Worm (Caenorhabditis elegans) whole organism, L4 larva: ENCODE data around the gene F43G6.7.

Source experiments
- D1046.2 ChIP-seq: fragments of 200-800 bp; sonication (Bioruptor generic); IDR thresholded peaks from 2 replicates; pipeline ENCODE4 v1.3.6; 2022; ENCODE audit warnings: missing genetic modification characterization, missing compliant biosample characterization
- F49E8.2 ChIP-seq: sonication (generic microtip); optimal IDR thresholded peaks from 2 replicates; lab custom pipeline; 2016; ENCODE audit warnings: missing compliant biosample characterization, mild to moderate bottlenecking, missing genetic modification characterization, borderline replicate concordance
- R02D3.7 ChIP-seq: fragments of 150-350 bp; sonication (generic microtip); optimal IDR thresholded peaks from 3 replicates; lab custom pipeline; 2014; ENCODE audit warnings: missing biosample characterization, missing genetic modification characterization
- T26A8.4 ChIP-seq: fragments of 200-800 bp; sonication (Bioruptor generic); IDR thresholded peaks from 2 replicates; pipeline ENCODE4 v1.3.6; 2022; ENCODE audit warnings: missing genetic modification characterization, missing compliant biosample characterization
- Y105C5A.15 ChIP-seq: fragments of 200-800 bp; sonication (Bioruptor generic); IDR thresholded peaks from 2 replicates; pipeline ENCODE4 v1.3.6; 2022; ENCODE audit warnings: missing genetic modification characterization, missing compliant biosample characterization
- Y48G9A.11 ChIP-seq: fragments of 200-800 bp; sonication (Bioruptor generic); IDR thresholded peaks from 2 replicates; pipeline ENCODE4 v1.3.6; 2022; ENCODE audit warnings: missing genetic modification reagents, missing genetic modification characterization, missing compliant biosample characterization
- ceh-28 ChIP-seq: fragments of 150-350 bp; optimal IDR thresholded peaks from 2 replicates; lab custom pipeline; 2014; ENCODE audit warnings: missing biosample characterization, missing genetic modification reagents, missing genetic modification characterization
- ceh-32 ChIP-seq: sonication (generic microtip); optimal IDR thresholded peaks from 2 replicates; lab custom pipeline; 2016; ENCODE audit warnings: mild to moderate bottlenecking, missing genetic modification characterization, missing compliant biosample characterization; ENCODE audit not compliant: poor library complexity
- ceh-44 ChIP-seq: fragments of 200-800 bp; sonication (Bioruptor generic); IDR thresholded peaks from 2 replicates; pipeline ENCODE4 v1.3.6; 2022; ENCODE audit warnings: missing genetic modification reagents, missing genetic modification characterization, missing compliant biosample characterization
- cey-2 ChIP-seq: sonication (generic microtip); optimal IDR thresholded peaks from 3 replicates; lab custom pipeline; 2017; ENCODE audit warnings: missing genetic modification characterization, mild to moderate bottlenecking, missing compliant biosample characterization, antibody characterized with exemption, borderline replicate concordance; ENCODE audit not compliant: insufficient read depth
- daf-16 ChIP-seq, 3 experiments: sonication (generic microtip); optimal IDR thresholded peaks; 2 replicates each; lab custom pipeline; 2016 to 2017; ENCODE audit warnings: missing genetic modification characterization in 3 of 3, missing genetic modification reagents in 3 of 3, mild to moderate bottlenecking in 2 of 3, missing compliant biosample characterization in 2 of 3, missing biosample characterization in 1 of 3, moderate library complexity in 1 of 3
- daf-19 ChIP-seq: fragments of 200-800 bp; sonication (Bioruptor generic); conservative IDR thresholded peaks from 2 replicates; pipeline ENCODE4 v1.3.6; 2022; ENCODE audit warnings: missing genetic modification characterization, missing compliant biosample characterization
- dmd-6 ChIP-seq: fragments of 200-800 bp; sonication (Bioruptor generic); IDR thresholded peaks from 2 replicates; pipeline ENCODE4 v1.3.6; 2022; ENCODE audit warnings: missing genetic modification reagents, missing genetic modification characterization, missing compliant biosample characterization
- dmd-8 ChIP-seq: fragments of 200-800 bp; sonication (Bioruptor generic); IDR thresholded peaks from 2 replicates; pipeline ENCODE4 v1.3.6; 2022; ENCODE audit warnings: missing genetic modification characterization, missing compliant biosample characterization
- duxl-1 ChIP-seq: sonication (generic microtip); optimal IDR thresholded peaks from 2 replicates; lab custom pipeline; 2016; ENCODE audit warnings: mild to moderate bottlenecking, missing genetic modification characterization, moderate library complexity, missing compliant biosample characterization; ENCODE audit not compliant: poor library complexity
- dve-1 ChIP-seq: sonication (generic microtip); optimal IDR thresholded peaks from 2 replicates; lab custom pipeline; 2017; ENCODE audit warnings: antibody characterized with exemption, mild to moderate bottlenecking, missing genetic modification characterization, missing compliant biosample characterization; ENCODE audit not compliant: insufficient read depth
- egl-43 ChIP-seq: fragments of 200-800 bp; sonication (Bioruptor generic); IDR thresholded peaks from 2 replicates; pipeline ENCODE4 v1.3.6; 2022; ENCODE audit warnings: missing genetic modification reagents, missing genetic modification characterization, missing compliant biosample characterization
- hif-1 ChIP-seq, 2 experiments: sonication (generic microtip); optimal IDR thresholded peaks; 2 replicates each; lab custom pipeline; 2016 to 2017; ENCODE audit warnings: missing compliant biosample characterization in 2 of 2, missing genetic modification characterization in 2 of 2, missing genetic modification reagents in 2 of 2, missing genotype in 2 of 2, mild to moderate bottlenecking in 1 of 2
- hmg-1.1 ChIP-seq: fragments of 200-800 bp; sonication (Bioruptor generic); IDR thresholded peaks from 2 replicates; pipeline ENCODE4 v1.3.6; 2022; ENCODE audit warnings: missing genetic modification reagents, missing genetic modification characterization, missing compliant biosample characterization
- lin-29 ChIP-seq: fragments of 200-800 bp; sonication (Bioruptor generic); IDR thresholded peaks from 2 replicates; pipeline ENCODE4 v1.3.6; 2022; ENCODE audit warnings: missing genetic modification reagents, missing genetic modification characterization, missing compliant biosample characterization
- lin-38 ChIP-seq: fragments of 200-800 bp; sonication (Bioruptor generic); IDR thresholded peaks from 2 replicates; pipeline ENCODE4 v1.3.6; 2022; ENCODE audit warnings: missing genetic modification reagents, missing genetic modification characterization, missing compliant biosample characterization
- lir-3 ChIP-seq: sonication (generic microtip); optimal IDR thresholded peaks from 2 replicates; lab custom pipeline; 2016; ENCODE audit warnings: mild to moderate bottlenecking, missing genetic modification characterization, missing compliant biosample characterization
- lsy-2 ChIP-seq, 2 experiments: fragments of 150-350 bp in 1 of 2; sonication (generic microtip) in 1 of 2; optimal IDR thresholded peaks; 2 replicates each; lab custom pipeline; 2014 to 2017; ENCODE audit warnings: missing biosample characterization in 2 of 2, missing genetic modification characterization in 2 of 2
- madf-5 ChIP-seq, 2 experiments: fragments of 200-800 bp; sonication (Bioruptor generic); IDR thresholded peaks; 2 replicates each; pipeline ENCODE4 v1.3.6; 2022; ENCODE audit warnings: missing compliant biosample characterization in 2 of 2, missing genetic modification characterization in 2 of 2
- mdt-29 ChIP-seq: fragments of 200-800 bp; sonication (Bioruptor generic); IDR thresholded peaks from 2 replicates; pipeline ENCODE4 v1.3.6; 2022; ENCODE audit warnings: missing genetic modification reagents, missing genetic modification characterization, missing compliant biosample characterization
- mep-1 ChIP-seq: fragments of 150-350 bp; sonication (generic microtip); optimal IDR thresholded peaks from 3 replicates; lab custom pipeline; 2014; ENCODE audit warnings: missing biosample characterization, missing genetic modification characterization
- mes-2 ChIP-seq: sonication (generic microtip); optimal IDR thresholded peaks from 2 replicates; lab custom pipeline; 2016; ENCODE audit warnings: missing genotype, mild to moderate bottlenecking, missing genetic modification characterization, missing compliant biosample characterization; ENCODE audit not compliant: poor library complexity, severe bottlenecking
- mxl-3 ChIP-seq: fragments of 200-800 bp; sonication (Bioruptor generic); optimal IDR thresholded peaks from 2 replicates; lab custom pipeline; 2018; ENCODE audit warnings: mild to moderate bottlenecking, missing genetic modification characterization, missing compliant biosample characterization
- nhr-111 ChIP-seq: fragments of 200-800 bp; sonication (Bioruptor generic); optimal IDR thresholded peaks from 2 replicates; lab custom pipeline; 2018; ENCODE audit warnings: mild to moderate bottlenecking, missing genetic modification characterization, missing compliant biosample characterization
- nhr-237 ChIP-seq: sonication (generic microtip); optimal IDR thresholded peaks from 2 replicates; lab custom pipeline; 2017; ENCODE audit warnings: missing biosample characterization, missing genetic modification characterization
- nhr-48 ChIP-seq: sonication (generic microtip); optimal IDR thresholded peaks from 2 replicates; lab custom pipeline; 2016; ENCODE audit warnings: mild to moderate bottlenecking, missing genetic modification characterization, missing compliant biosample characterization
- nhr-6 ChIP-seq: fragments of 150-350 bp; optimal IDR thresholded peaks from 2 replicates; lab custom pipeline; 2014; ENCODE audit warnings: missing biosample characterization, missing genetic modification characterization
- nhr-76 ChIP-seq: fragments of 150-350 bp; optimal IDR thresholded peaks from 2 replicates; lab custom pipeline; 2014; ENCODE audit warnings: missing biosample characterization, missing genetic modification characterization
- nhr-77 ChIP-seq: fragments of 150-350 bp; optimal IDR thresholded peaks from 2 replicates; lab custom pipeline; 2014; ENCODE audit warnings: missing biosample characterization, missing genetic modification characterization
- php-3 ChIP-seq: fragments of 200-800 bp; sonication (Bioruptor generic); IDR thresholded peaks from 2 replicates; pipeline ENCODE4 v1.3.6; 2022; ENCODE audit warnings: missing genetic modification reagents, missing genetic modification characterization, missing compliant biosample characterization
- sdz-12 ChIP-seq: fragments of 200-800 bp; sonication (Bioruptor generic); optimal IDR thresholded peaks from 2 replicates; lab custom pipeline; 2018; ENCODE audit warnings: mild to moderate bottlenecking, missing genetic modification characterization, missing compliant biosample characterization
- set-16 ChIP-seq: fragments of 200-800 bp; sonication (Bioruptor generic); IDR thresholded peaks from 2 replicates; pipeline ENCODE4 v1.3.6; 2022; ENCODE audit warnings: missing genetic modification reagents, missing genetic modification characterization, missing compliant biosample characterization
- snpc-1.2 ChIP-seq: fragments of 200-800 bp; sonication (Bioruptor generic); IDR thresholded peaks from 2 replicates; pipeline ENCODE4 v1.3.6; 2022; ENCODE audit warnings: missing genetic modification reagents, missing genetic modification characterization, missing compliant biosample characterization
- spr-1 ChIP-seq: sonication (generic microtip); optimal IDR thresholded peaks from 2 replicates; lab custom pipeline; 2016; ENCODE audit warnings: mild to moderate bottlenecking, missing genetic modification characterization, missing compliant biosample characterization
- spr-3 ChIP-seq: fragments of 200-800 bp; sonication (Bioruptor generic); optimal IDR thresholded peaks from 2 replicates; lab custom pipeline; 2018; ENCODE audit warnings: mild to moderate bottlenecking, missing genetic modification characterization, missing compliant biosample characterization
- unc-130 ChIP-seq: sonication (generic microtip); optimal IDR thresholded peaks from 2 replicates; lab custom pipeline; 2016; ENCODE audit warnings: missing genetic modification reagents, missing genetic modification characterization, missing compliant biosample characterization
- vab-7 ChIP-seq: fragments of 200-800 bp; sonication (Bioruptor generic); IDR thresholded peaks from 2 replicates; pipeline ENCODE4 v1.3.6; 2022; ENCODE audit warnings: missing genetic modification reagents, missing genetic modification characterization, missing compliant biosample characterization
- zag-1 ChIP-seq: fragments of 150-350 bp; optimal IDR thresholded peaks from 2 replicates; lab custom pipeline; 2014; ENCODE audit warnings: missing biosample characterization, missing genetic modification characterization
- zfp-3 ChIP-seq: fragments of 200-800 bp; sonication (Bioruptor generic); conservative IDR thresholded peaks from 2 replicates; pipeline ENCODE4 v1.3.6; 2022; ENCODE audit warnings: missing genetic modification reagents, missing genetic modification characterization, missing compliant biosample characterization
- ztf-7 ChIP-seq: fragments of 150-350 bp; optimal IDR thresholded peaks from 2 replicates; lab custom pipeline; 2014; ENCODE audit warnings: missing biosample characterization, missing genetic modification characterization

Gene F43G6.7

DNA sequence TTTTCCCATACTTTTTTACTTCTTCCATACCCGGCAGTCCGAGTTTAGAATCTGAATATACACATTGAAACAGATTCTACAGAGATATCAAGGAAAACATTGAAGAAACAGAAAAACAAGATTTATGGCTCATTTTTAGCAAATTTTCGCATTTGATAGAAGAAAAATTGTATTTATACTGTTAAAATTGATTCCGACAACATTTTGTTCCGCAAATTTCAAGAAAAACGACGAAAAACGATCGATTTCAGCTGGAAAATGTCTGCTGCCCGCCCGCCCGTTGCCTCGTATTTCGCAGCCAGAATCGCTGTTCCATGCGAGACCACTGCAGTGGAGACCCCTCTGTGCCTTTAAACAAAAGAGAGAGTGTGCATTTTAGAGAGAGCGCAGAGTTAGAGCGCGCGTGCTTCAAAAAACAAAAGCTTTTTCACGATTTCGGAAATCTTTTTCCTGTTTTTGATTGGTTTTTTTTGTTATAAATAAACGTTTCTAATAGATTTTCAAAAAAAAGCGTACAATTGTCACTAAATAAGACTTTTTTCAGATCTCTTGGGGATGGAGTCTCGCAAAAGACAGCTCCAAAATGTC, 32.6 kb upstream of the F43G6.7 start, which contains the start of the genes patr-1 and dna-2 (continued):
- no peak for TF ChIP-seq lir-3
- TF ChIP-seq D1046.2 (GFP tag; lab: Robert Waterston, UW), result no peak
- TF ChIP-seq ceh-32 (tag; lab: Kevin White, UChicago), result no peak
- 0 out of 2 replicates have a peak, but pooled peaks have one; percentile 30 for TF ChIP-seq zfp-3 (GFP tag; lab: Robert Waterston, UW)
- TF ChIP-seq R02D3.7 (tag; lab: Kevin White, UChicago), result no peak
- TF ChIP-seq nhr-6 (tag; lab: Kevin White, UChicago), result peak; percentile 70
- TF ChIP-seq daf-19 (GFP tag; lab: Robert Waterston, UW), result no peak
- no peak for TF ChIP-seq Y105C5A.15 (GFP tag; lab: Robert Waterston, UW)
- TF ChIP-seq T26A8.4 (GFP tag; lab: Robert Waterston, UW), result no peak
- TF ChIP-seq snpc-1.2 (GFP tag; lab: Robert Waterston, UW), result no peak
- TF ChIP-seq php-3, result no peak
- peak; percentile 37 for TF ChIP-seq unc-130 (GFP tag; lab: Kevin White, UChicago)
- no peak for TF ChIP-seq nhr-77 (tag; lab: Kevin White, UChicago)
- no peak for TF ChIP-seq egl-43 (GFP tag; lab: Robert Waterston, UW)
- TF ChIP-seq ceh-44 (GFP tag; lab: Robert Waterston, UW), result 0 out of 2 replicates have a peak, but pooled peaks have one; percentile 59
- no peak for TF ChIP-seq ztf-7
- TF ChIP-seq hif-1 (tag; optimal IDR thresholded peaks at IDR 0.05; lab: Kevin White, UChicago), result peak in 1 of 2 experiments; percentile 32
- no peak for TF ChIP-seq nhr-237
- peak; percentile 37 for TF ChIP-seq dve-1
- TF ChIP-seq nhr-111 (GFP tag; lab: Kevin White, UChicago), result no peak
- TF ChIP-seq lin-29 (GFP tag; lab: Robert Waterston, UW), result no peak
- peak; percentile 64; the same call in 1 of the 2 replicates for TF ChIP-seq hmg-1.1 (GFP tag; lab: Robert Waterston, UW)

DNA sequence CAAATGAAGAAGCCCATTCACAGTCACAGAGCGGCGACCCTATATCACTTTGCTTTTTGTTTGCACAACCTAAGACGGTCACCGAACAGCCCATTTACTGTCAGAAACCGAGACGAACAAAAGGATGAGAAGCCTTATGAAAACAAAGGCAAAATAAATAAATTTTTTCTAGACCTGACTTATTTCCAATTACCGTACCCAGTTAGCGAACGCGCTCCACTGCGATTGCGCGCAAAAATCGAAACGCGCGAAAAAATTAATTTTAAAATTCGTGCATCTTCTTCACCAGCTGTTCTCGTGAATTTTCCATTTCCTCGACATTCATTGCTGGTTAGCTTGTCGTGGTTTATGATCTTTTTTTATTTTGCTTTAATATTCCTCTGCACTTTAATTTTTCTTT, 28.1 kb upstream of the F43G6.7 start, which contains the start of gene F43G6.16:
Gene F43G6.16 (minus strand): TSS at position 141 of the 400 bp plus-strand sequence.
- TF ChIP-seq nhr-6 (tag; lab: Kevin White, UChicago), result no peak
- TF ChIP-seq mdt-29 (GFP tag; lab: Robert Waterston, UW), result no peak
- TF ChIP-seq lin-38 (GFP tag; lab: Robert Waterston, UW), result peak; percentile 98
- TF ChIP-seq mep-1 (tag; lab: Kevin White, UChicago), result no peak
- TF ChIP-seq egl-43 (GFP tag; lab: Robert Waterston, UW), result no peak
- TF ChIP-seq lsy-2 (tag; optimal IDR thresholded peaks at IDR 0.05; lab: Kevin White, UChicago), result peak in 1 of 2 experiments; percentile 94
- TF ChIP-seq Y48G9A.11 (GFP tag; lab: Robert Waterston, UW), result peak; percentile 73
- no peak for TF ChIP-seq R02D3.7 (tag; lab: Kevin White, UChicago)
- no peak for TF ChIP-seq cey-2
- TF ChIP-seq spr-1, result no peak
- TF ChIP-seq zag-1 (tag; lab: Kevin White, UChicago), result no peak
- peak; percentile 90 for TF ChIP-seq F49E8.2
- no peak for TF ChIP-seq hmg-1.1 (GFP tag; lab: Robert Waterston, UW)
- TF ChIP-seq Y105C5A.15 (GFP tag; lab: Robert Waterston, UW), result no peak
- TF ChIP-seq nhr-76 (tag; lab: Kevin White, UChicago), result no peak
- no peak for TF ChIP-seq zfp-3 (GFP tag; lab: Robert Waterston, UW)
- TF ChIP-seq unc-130 (GFP tag; lab: Kevin White, UChicago), result peak; percentile 87
- no peak for TF ChIP-seq sdz-12 (GFP tag; lab: Kevin White, UChicago)
- TF ChIP-seq dmd-6 (GFP tag; lab: Robert Waterston, UW), result no peak
- peak; percentile 19 for TF ChIP-seq duxl-1 (tag; lab: Kevin White, UChicago)
- TF ChIP-seq mxl-3 (GFP tag; lab: Kevin White, UChicago), result no peak
- no peak for TF ChIP-seq set-16
- TF ChIP-seq dmd-8, result no peak
- no peak for TF ChIP-seq nhr-48
- TF ChIP-seq madf-5 (GFP tag; IDR thresholded peaks at IDR 0.05; lab: Robert Waterston, UW), result no peak
- TF ChIP-seq daf-19 (GFP tag; lab: Robert Waterston, UW), result no peak
- no peak for TF ChIP-seq daf-16 (GFP tag; optimal IDR thresholded peaks at IDR 0.05; lab: Kevin White, UChicago)
- TF ChIP-seq daf-16 (tag; optimal IDR thresholded peaks at IDR 0.05; lab: Kevin White, UChicago), result no peak
- TF ChIP-seq ceh-44 (GFP tag; lab: Robert Waterston, UW), result peak; percentile 75; the same call in 1 of the 2 replicates
- TF ChIP-seq snpc-1.2 (GFP tag; lab: Robert Waterston, UW), result peak; percentile 46; the same call in 1 of the 2 replicates
- TF ChIP-seq spr-3 (GFP tag; lab: Kevin White, UChicago), result no peak
- TF ChIP-seq mes-2 (tag; lab: Kevin White, UChicago), result peak; percentile 50
- no peak for TF ChIP-seq vab-7 (GFP tag; lab: Robert Waterston, UW)
- no peak for TF ChIP-seq php-3
- TF ChIP-seq ceh-28 (tag; lab: Kevin White, UChicago), result no peak
- TF ChIP-seq nhr-237, result no peak
